Fruit fly (Drosophila melanogaster) whole organism, embryonic: ENCODE data around the gene CG31871.
A peak's percentile ranks its signal among the peaks of the same experiment; 100 is the strongest.

Source experiments
- Abd-B ChIP-seq: fragments of 200-800 bp; sonication (Bioruptor generic); optimal IDR thresholded peaks from 2 replicates; lab custom pipeline; 2018; ENCODE audit warnings: missing biosample characterization, mild to moderate bottlenecking, missing genetic modification characterization, moderate library complexity
- Ada2b ChIP-seq: fragments of 200-800 bp; sonication (Bioruptor generic); IDR thresholded peaks from 2 replicates; pipeline ENCODE4 v1.3.6; 2022; ENCODE audit warnings: missing biosample characterization, missing genetic modification characterization
- CG10209 ChIP-seq: fragments of 200-800 bp; sonication (Bioruptor generic); optimal IDR thresholded peaks from 3 replicates; lab custom pipeline; 2017; ENCODE audit warnings: missing biosample characterization, mild to moderate bottlenecking, missing genetic modification characterization, missing genetic modification reagents
- CG13296 ChIP-seq: fragments of 200-800 bp; sonication (Bioruptor generic); optimal IDR thresholded peaks from 3 replicates; lab custom pipeline; 2018; ENCODE audit warnings: missing biosample characterization, mild to moderate bottlenecking, missing genetic modification characterization
- CG13894 ChIP-seq: fragments of 200-800 bp; sonication (Bioruptor generic); optimal IDR thresholded peaks from 3 replicates; lab custom pipeline; 2018; ENCODE audit warnings: missing biosample characterization, mild to moderate bottlenecking, missing genetic modification characterization, moderate library complexity
- CG18011 ChIP-seq: fragments of 200-800 bp; sonication (Bioruptor generic); optimal IDR thresholded peaks from 2 replicates; lab custom pipeline; 2017; ENCODE audit warnings: missing biosample characterization, missing genetic modification characterization, mild to moderate bottlenecking, moderate library complexity, missing genotype
- CG1832 ChIP-seq: fragments of 200-800 bp; sonication (Bioruptor generic); optimal IDR thresholded peaks from 2 replicates; lab custom pipeline; 2017; ENCODE audit warnings: missing biosample characterization, mild to moderate bottlenecking, missing genetic modification characterization, inconsistent platforms
- CG2120 ChIP-seq: fragments of 200-800 bp; sonication (Bioruptor generic); optimal IDR thresholded peaks from 3 replicates; lab custom pipeline; 2016; ENCODE audit warnings: missing biosample characterization, missing genetic modification characterization
- CG2678 ChIP-seq: fragments of 200-800 bp; sonication (Bioruptor generic); optimal IDR thresholded peaks from 3 replicates; lab custom pipeline; 2019; ENCODE audit warnings: missing biosample characterization, mild to moderate bottlenecking, missing genetic modification characterization, moderate library complexity
- CG31224 ChIP-seq: fragments of 200-800 bp; sonication (Bioruptor generic); IDR thresholded peaks from 2 replicates; pipeline ENCODE4 v1.3.6; 2022; ENCODE audit warnings: missing biosample characterization, missing genetic modification characterization
- CG4424 ChIP-seq: fragments of 200-800 bp; sonication (Bioruptor generic); optimal IDR thresholded peaks from 3 replicates; lab custom pipeline; 2016; ENCODE audit warnings: missing biosample characterization, missing genetic modification characterization
- CG7839 ChIP-seq: fragments of 200-800 bp; sonication (Bioruptor generic); optimal IDR thresholded peaks from 3 replicates; lab custom pipeline; 2018; ENCODE audit warnings: missing biosample characterization, mild to moderate bottlenecking, missing genetic modification characterization, moderate library complexity
- CG8089 ChIP-seq: fragments of 200-800 bp; sonication (Bioruptor generic); optimal IDR thresholded peaks from 3 replicates; lab custom pipeline; 2016; ENCODE audit warnings: missing biosample characterization, missing genetic modification characterization
- CG8290 ChIP-seq, 3 experiments: fragments of 200-800 bp; sonication (Bioruptor generic); optimal IDR thresholded peaks; 2 replicates each; lab custom pipeline; 2016 to 2019; ENCODE audit warnings: missing biosample characterization in 3 of 3, missing genetic modification characterization in 3 of 3, mild to moderate bottlenecking in 2 of 3, moderate library complexity in 1 of 3
- D19A ChIP-seq: fragments of 200-800 bp; optimal IDR thresholded peaks from 3 replicates; lab custom pipeline; 2019; ENCODE audit warnings: missing biosample characterization, mild to moderate bottlenecking, missing genetic modification characterization, moderate library complexity
- Dbx ChIP-seq: fragments of 200-800 bp; sonication (Bioruptor generic); IDR thresholded peaks from 3 replicates; pipeline ENCODE4 v1.3.6; 2022; ENCODE audit warnings: missing biosample characterization, missing genetic modification characterization
- Fer3 ChIP-seq: fragments of 200-800 bp; sonication (Bioruptor generic); optimal IDR thresholded peaks from 2 replicates; lab custom pipeline; 2018; ENCODE audit warnings: missing biosample characterization, mild to moderate bottlenecking, missing genetic modification characterization, moderate library complexity
- Gug ChIP-seq: fragments of 200-800 bp; sonication (Bioruptor generic); IDR thresholded peaks from 4 replicates; pipeline ENCODE4 v1.3.6; 2022; ENCODE audit warnings: missing biosample characterization, missing genetic modification characterization
- Hey ChIP-seq: fragments of 200-800 bp; sonication (Bioruptor generic); optimal IDR thresholded peaks from 3 replicates; lab custom pipeline; 2018; ENCODE audit warnings: missing biosample characterization, mild to moderate bottlenecking, missing genetic modification characterization
- Med ChIP-seq: fragments of 200-800 bp; sonication (Bioruptor generic); peaks from one replicate; lab custom pipeline; 2016; ENCODE audit warnings: missing biosample characterization, missing genetic modification characterization, mild to moderate bottlenecking, inconsistent platforms, moderate library complexity
- NFAT ChIP-seq: fragments of 200-800 bp; sonication (Bioruptor generic); IDR thresholded peaks from 2 replicates; pipeline ENCODE4 v1.3.6; 2022; ENCODE audit warnings: missing biosample characterization, missing genetic modification characterization
- Taf1 ChIP-seq: fragments of 200-800 bp; sonication (Bioruptor generic); IDR thresholded peaks from 2 replicates; pipeline ENCODE4 v1.3.6; 2022; ENCODE audit warnings: missing biosample characterization, missing genetic modification characterization
- Xrp1 ChIP-seq: fragments of 200-800 bp; sonication (Bioruptor generic); IDR thresholded peaks from 2 replicates; pipeline ENCODE4 v1.3.6; 2022; ENCODE audit warnings: missing biosample characterization, missing genetic modification characterization
- bowl ChIP-seq: fragments of 200-800 bp; sonication (Bioruptor generic); IDR thresholded peaks from 2 replicates; pipeline ENCODE4 v1.3.6; 2022; ENCODE audit warnings: missing biosample characterization, missing genetic modification characterization
- dysf ChIP-seq: fragments of 200-800 bp; sonication (Bioruptor generic); IDR thresholded peaks from 3 replicates; pipeline ENCODE4 v1.3.6; 2022; ENCODE audit warnings: missing biosample characterization, missing genetic modification characterization
- eve ChIP-seq, 2 experiments: fragments of >200 bp; optimal IDR thresholded peaks; 2 replicates each; lab custom pipeline; 2017; ENCODE audit warnings: missing biosample characterization in 2 of 2, missing genetic modification characterization in 2 of 2
- fd96Cb ChIP-seq: fragments of 200-800 bp; sonication (Bioruptor generic); optimal IDR thresholded peaks from 2 replicates; lab custom pipeline; 2018; ENCODE audit warnings: missing biosample characterization, mild to moderate bottlenecking, missing genetic modification characterization, moderate library complexity
- fu2 ChIP-seq: fragments of 200-800 bp; sonication (Bioruptor generic); optimal IDR thresholded peaks from 2 replicates; lab custom pipeline; 2016; ENCODE audit warnings: missing biosample characterization, missing genetic modification characterization
- gcm2 ChIP-seq: fragments of 200-800 bp; sonication (Bioruptor generic); optimal IDR thresholded peaks from 2 replicates; lab custom pipeline; 2016; ENCODE audit warnings: missing biosample characterization, missing genetic modification characterization
- gem ChIP-seq: fragments of 200-800 bp; sonication (Bioruptor generic); optimal IDR thresholded peaks from 2 replicates; lab custom pipeline; 2019; ENCODE audit warnings: missing biosample characterization, mild to moderate bottlenecking, missing genetic modification characterization, moderate library complexity
- grau ChIP-seq: fragments of 200-800 bp; optimal IDR thresholded peaks from 3 replicates; lab custom pipeline; 2019; ENCODE audit warnings: missing biosample characterization, mild to moderate bottlenecking, missing genetic modification characterization, moderate library complexity
- gsb ChIP-seq: fragments of 200-800 bp; sonication (Bioruptor generic); IDR thresholded peaks from 2 replicates; pipeline ENCODE4 v1.3.6; 2022; ENCODE audit warnings: missing biosample characterization, missing genetic modification characterization
- ind ChIP-seq: fragments of 200-800 bp; sonication (Bioruptor generic); optimal IDR thresholded peaks from 3 replicates; lab custom pipeline; 2016; ENCODE audit warnings: missing biosample characterization, missing genetic modification characterization
- lmd ChIP-seq: fragments of 200-800 bp; sonication (Bioruptor generic); IDR thresholded peaks from 2 replicates; pipeline ENCODE4 v1.3.6; 2022; ENCODE audit warnings: missing biosample characterization, missing genetic modification characterization
- prd ChIP-seq, 3 experiments: fragments of >200 bp in 2 of 3; fragments of 200-800 bp in 1 of 3; sonication (Bioruptor generic) in 1 of 3; optimal IDR thresholded peaks in 2 of 3; IDR thresholded peaks in 1 of 3; 2 replicates in 2 of 3; 3 replicates in 1 of 3; pipeline versions ENCODE4 v1.3.6 to Lab custom; 2017 to 2022; ENCODE audit warnings: missing biosample characterization in 1 of 3, missing genetic modification characterization in 1 of 3
- run ChIP-seq: fragments of 200-800 bp; sonication (Bioruptor generic); optimal IDR thresholded peaks from 3 replicates; lab custom pipeline; 2018; ENCODE audit warnings: missing biosample characterization, mild to moderate bottlenecking, missing genetic modification characterization
- shn ChIP-seq: fragments of 200-800 bp; sonication (Bioruptor generic); optimal IDR thresholded peaks from 3 replicates; lab custom pipeline; 2016; ENCODE audit warnings: missing biosample characterization, missing genetic modification characterization
- sisA ChIP-seq: fragments of 200-800 bp; sonication (Bioruptor generic); IDR thresholded peaks from 2 replicates; pipeline ENCODE4 v1.3.6; 2022; ENCODE audit warnings: missing biosample characterization, missing genetic modification characterization
- stwl ChIP-seq: fragments of 200-800 bp; sonication (Bioruptor generic); optimal IDR thresholded peaks from 3 replicates; lab custom pipeline; 2018; ENCODE audit warnings: missing biosample characterization, mild to moderate bottlenecking, missing genetic modification characterization, moderate library complexity
- vvl ChIP-seq: fragments of 200-800 bp; sonication (Bioruptor generic); IDR thresholded peaks from 2 replicates; pipeline ENCODE4 v1.3.6; 2022; ENCODE audit warnings: missing biosample characterization, missing genetic modification characterization

The CG31871 gene

dm6 chr2L:10685666-10686065, 23.8 kb downstream of the CG31871 start (continued):
- TF ChIP-seq lmd (GFP tag; lab: Robert Waterston, UW) = peak; percentile 14; the same call in 1 of the 2 replicates
- TF ChIP-seq Gug (GFP tag; lab: Robert Waterston, UW) = no peak
- peak; percentile 18 for TF ChIP-seq grau (tag; lab: Kevin White, UChicago)
- peak; percentile 95 for TF ChIP-seq CG18011 (GFP tag; lab: Kevin White, UChicago)
- TF ChIP-seq Med (GFP tag; lab: Kevin White, UChicago) = peak; percentile 62
- no peak for TF ChIP-seq Ada2b (GFP tag; lab: Robert Waterston, UW)
- no peak for TF ChIP-seq bowl
- peak; percentile 19 for TF ChIP-seq CG2678 (tag; lab: Kevin White, UChicago)
- peak; percentile 74 for TF ChIP-seq CG13894 (tag; lab: Kevin White, UChicago)
- TF ChIP-seq vvl = peak; percentile 72
- TF ChIP-seq shn (GFP tag; lab: Kevin White, UChicago) = no peak
- TF ChIP-seq run = no peak
- no peak for TF ChIP-seq gcm2 (GFP tag; lab: Kevin White, UChicago)
- TF ChIP-seq fu2 (GFP tag; lab: Kevin White, UChicago) = no peak
- no peak for TF ChIP-seq CG13296 (GFP tag; lab: Kevin White, UChicago)
- TF ChIP-seq Taf1 (GFP tag; lab: Robert Waterston, UW) = no peak
- peak; percentile 20 for TF ChIP-seq ind (GFP tag; lab: Kevin White, UChicago)
- peak; percentile 26; the same call in 1 of the 2 replicates for TF ChIP-seq sisA (GFP tag; lab: Robert Waterston, UW)
- peak; percentile 18 for TF ChIP-seq NFAT (GFP tag; lab: Robert Waterston, UW)
- no peak for TF ChIP-seq CG31224 (GFP tag; lab: Robert Waterston, UW)
- TF ChIP-seq gsb = no peak
- 0 out of 3 replicates have a peak, but pooled peaks have one; percentile 15 for TF ChIP-seq Dbx (GFP tag; lab: Robert Waterston, UW)
- TF ChIP-seq Xrp1 (GFP tag; lab: Robert Waterston, UW) = no peak
- no peak for TF ChIP-seq Fer3
- TF ChIP-seq CG7839 (tag; lab: Kevin White, UChicago) = peak; percentile 26
- no peak for TF ChIP-seq eve (GFP tag; optimal IDR thresholded peaks at IDR 0.05; lab: Kevin White, UChicago)
- peak; percentile 77 for TF ChIP-seq stwl
- TF ChIP-seq CG8290 (GFP tag; optimal IDR thresholded peaks at IDR 0.05; lab: Kevin White, UChicago) = peak; percentile 13
- TF ChIP-seq CG8290 (tag; optimal IDR thresholded peaks at IDR 0.05; lab: Kevin White, UChicago) = peak in 1 of 2 experiments; percentile 16
- TF ChIP-seq CG2120 (GFP tag; lab: Kevin White, UChicago) = peak; percentile 40
- TF ChIP-seq Abd-B = peak; percentile 33
- TF ChIP-seq CG10209 (GFP tag; lab: Kevin White, UChicago) = peak; percentile 5
- peak; percentile 10 for TF ChIP-seq CG4424
- TF ChIP-seq CG8089 (GFP tag; lab: Kevin White, UChicago) = no peak
- TF ChIP-seq CG1832 (GFP tag; lab: Kevin White, UChicago) = no peak
- TF ChIP-seq D19A = peak; percentile 60
- 0 out of 3 replicates have a peak, but pooled peaks have one; percentile 14 for TF ChIP-seq dysf (GFP tag; lab: Robert Waterston, UW)
- TF ChIP-seq prd (optimal IDR thresholded peaks at IDR 0.05; lab: Kevin White, UChicago) = no peak
- 0 out of 3 replicates have a peak, but pooled peaks have one; percentile 13 for TF ChIP-seq prd (GFP tag; IDR thresholded peaks at IDR 0.05; lab: Robert Waterston, UW)
- TF ChIP-seq fd96Cb = peak; percentile 4
- no peak for TF ChIP-seq Hey (tag; lab: Kevin White, UChicago)
- TF ChIP-seq gem = peak; percentile 30
